Fruit fly (Drosophila melanogaster) whole organism, embryonic: ENCODE measurements around the gene Muc26B.

Experiments used
- Atf3 ChIP-seq: fragments of 200-800 bp; sonication (Bioruptor generic); optimal IDR thresholded peaks from 3 replicates; lab custom pipeline; 2016; ENCODE audit warnings: missing biosample characterization, missing genetic modification characterization
- Awh ChIP-seq: fragments of 200-800 bp; sonication (Bioruptor generic); IDR thresholded peaks from 2 replicates; pipeline ENCODE4, ENCODE4 v1.3.6; 2022; ENCODE audit warnings: missing biosample characterization, missing genetic modification characterization
- B-H1 ChIP-seq: fragments of 200-800 bp; sonication (Bioruptor generic); IDR thresholded peaks from 3 replicates; pipeline ENCODE4 v1.3.6; 2022; ENCODE audit warnings: missing biosample characterization, missing genetic modification characterization
- Bteb2 ChIP-seq: fragments of 200-800 bp; sonication (Bioruptor generic); optimal IDR thresholded peaks from 2 replicates; lab custom pipeline; 2016; ENCODE audit warnings: missing biosample characterization, missing genetic modification characterization
- CG12299 ChIP-seq: fragments of 200-800 bp; sonication (Bioruptor generic); optimal IDR thresholded peaks from 2 replicates; lab custom pipeline; 2018; ENCODE audit warnings: missing biosample characterization, mild to moderate bottlenecking, missing genetic modification characterization
- CG15514 ChIP-seq: fragments of 200-800 bp; sonication (Bioruptor generic); optimal IDR thresholded peaks from 3 replicates; lab custom pipeline; 2017; ENCODE audit warnings: missing biosample characterization, missing genetic modification characterization, mild to moderate bottlenecking, moderate library complexity, missing genetic modification reagents
- CG15601 ChIP-seq: fragments of 200-800 bp; sonication (Bioruptor generic); optimal IDR thresholded peaks from 3 replicates; lab custom pipeline; 2019; ENCODE audit warnings: missing biosample characterization, mild to moderate bottlenecking, missing genetic modification characterization, moderate library complexity
- CG17912 ChIP-seq: fragments of 200-800 bp; sonication (Bioruptor generic); optimal IDR thresholded peaks from 2 replicates; lab custom pipeline; 2018; ENCODE audit warnings: missing biosample characterization, mild to moderate bottlenecking, missing genetic modification characterization
- CG2116 ChIP-seq: fragments of 200-800 bp; sonication (Bioruptor generic); optimal IDR thresholded peaks from 3 replicates; lab custom pipeline; 2018; ENCODE audit warnings: missing biosample characterization, mild to moderate bottlenecking, missing genetic modification characterization
- CG3995 ChIP-seq: fragments of 200-800 bp; sonication (Bioruptor generic); optimal IDR thresholded peaks from 3 replicates; lab custom pipeline; 2016; ENCODE audit warnings: missing biosample characterization, missing genetic modification characterization
- CG4360 ChIP-seq: fragments of 200-800 bp; sonication (Bioruptor generic); IDR thresholded peaks from 2 replicates; pipeline ENCODE4 v1.3.6; 2022; ENCODE audit warnings: missing biosample characterization, missing genetic modification characterization
- CG6272 ChIP-seq: fragments of 200-800 bp; sonication (Bioruptor generic); IDR thresholded peaks from 2 replicates; pipeline ENCODE4 v1.3.6; 2022; ENCODE audit warnings: missing biosample characterization, missing genetic modification characterization
- CG7357 ChIP-seq: fragments of 200-800 bp; sonication (Bioruptor generic); IDR thresholded peaks from 3 replicates; pipeline ENCODE4 v1.3.6; 2022; ENCODE audit warnings: missing biosample characterization, missing genetic modification characterization
- CG8765 ChIP-seq: fragments of 200-800 bp; sonication (Bioruptor generic); IDR thresholded peaks from 2 replicates; pipeline ENCODE4 v1.3.6; 2022; ENCODE audit warnings: missing biosample characterization, missing genetic modification characterization
- CG9215 ChIP-seq: fragments of 200-800 bp; sonication (Bioruptor generic); IDR thresholded peaks from 2 replicates; pipeline ENCODE4 v1.3.6; 2022; ENCODE audit warnings: missing biosample characterization, missing genetic modification characterization
- CG9437 ChIP-seq: fragments of 200-800 bp; sonication (Bioruptor generic); optimal IDR thresholded peaks from 2 replicates; lab custom pipeline; 2018; ENCODE audit warnings: missing biosample characterization, mild to moderate bottlenecking, missing genetic modification characterization
- Dp ChIP-seq: fragments of 200-800 bp; sonication (Bioruptor generic); optimal IDR thresholded peaks from 2 replicates; lab custom pipeline; 2018; ENCODE audit warnings: missing biosample characterization, mild to moderate bottlenecking, missing genetic modification characterization, moderate library complexity
- Gsc ChIP-seq: fragments of 200-800 bp; sonication (Bioruptor generic); IDR thresholded peaks from 2 replicates; pipeline ENCODE4 v1.3.6; 2022; ENCODE audit warnings: missing biosample characterization, missing genetic modification characterization
- H15 ChIP-seq: fragments of 200-800 bp; sonication (Bioruptor generic); IDR thresholded peaks from 3 replicates; pipeline ENCODE4 v1.3.6; 2022; ENCODE audit warnings: missing biosample characterization, missing genetic modification characterization
- H2.0 ChIP-seq: fragments of 200-800 bp; sonication (Bioruptor generic); IDR thresholded peaks from 2 replicates; pipeline ENCODE4 v1.3.6; 2022; ENCODE audit warnings: missing biosample characterization, missing genetic modification characterization
- HLHmδ ChIP-seq: fragments of 200-800 bp; sonication (Bioruptor generic); optimal IDR thresholded peaks from 2 replicates; lab custom pipeline; 2018; ENCODE audit warnings: missing biosample characterization, mild to moderate bottlenecking, missing genetic modification characterization, moderate library complexity
- Hmr ChIP-seq: fragments of 200-800 bp; sonication (Bioruptor generic); optimal IDR thresholded peaks from 3 replicates; lab custom pipeline; 2017; ENCODE audit warnings: mild to moderate bottlenecking, missing biosample characterization, missing genetic modification reagents, missing genetic modification characterization
- Hsf ChIP-seq: fragments of 200-800 bp; sonication (Bioruptor generic); optimal IDR thresholded peaks from 3 replicates; lab custom pipeline; 2016; ENCODE audit warnings: missing biosample characterization, missing genetic modification characterization
- Jarid2 ChIP-seq: fragments of 200-800 bp; sonication (Bioruptor generic); optimal IDR thresholded peaks from 3 replicates; lab custom pipeline; 2017; ENCODE audit warnings: mild to moderate bottlenecking, missing biosample characterization, missing genetic modification reagents, missing genetic modification characterization
- MTF-1 ChIP-seq: fragments of 200-800 bp; sonication (Bioruptor generic); optimal IDR thresholded peaks from 2 replicates; lab custom pipeline; 2018; ENCODE audit warnings: missing biosample characterization, mild to moderate bottlenecking, missing genetic modification characterization, borderline replicate concordance
- Oli ChIP-seq: fragments of 200-800 bp; sonication (Bioruptor generic); optimal IDR thresholded peaks from 2 replicates; lab custom pipeline; 2018; ENCODE audit warnings: missing biosample characterization, mild to moderate bottlenecking, missing genetic modification characterization, moderate library complexity
- Rx ChIP-seq: fragments of 200-800 bp; sonication (Bioruptor generic); IDR thresholded peaks from 2 replicates; pipeline ENCODE4 v1.3.6; 2022; ENCODE audit warnings: missing biosample characterization, missing genetic modification characterization
- ase ChIP-seq: fragments of 200-800 bp; sonication (Bioruptor generic); IDR thresholded peaks from 3 replicates; pipeline ENCODE4 v1.3.6; 2022; ENCODE audit warnings: missing biosample characterization, missing genetic modification characterization
- bowl ChIP-seq: fragments of 200-800 bp; sonication (Bioruptor generic); IDR thresholded peaks from 2 replicates; pipeline ENCODE4 v1.3.6; 2022; ENCODE audit warnings: missing biosample characterization, missing genetic modification characterization
- dmrt11E ChIP-seq: fragments of 200-800 bp; sonication (Bioruptor generic); optimal IDR thresholded peaks from 3 replicates; lab custom pipeline; 2018; ENCODE audit warnings: missing biosample characterization, mild to moderate bottlenecking, missing genetic modification characterization, moderate library complexity
- dmrt99B ChIP-seq: fragments of 200-800 bp; sonication (Bioruptor generic); optimal IDR thresholded peaks from 2 replicates; lab custom pipeline; 2018; ENCODE audit warnings: missing biosample characterization, mild to moderate bottlenecking, missing genetic modification characterization, moderate library complexity
- exex ChIP-seq: fragments of 200-800 bp; sonication (Bioruptor generic); optimal IDR thresholded peaks from 4 replicates; lab custom pipeline; 2018; ENCODE audit warnings: missing biosample characterization, mild to moderate bottlenecking, missing genetic modification characterization, moderate library complexity
- fu2 ChIP-seq: fragments of 200-800 bp; sonication (Bioruptor generic); optimal IDR thresholded peaks from 2 replicates; lab custom pipeline; 2016; ENCODE audit warnings: missing biosample characterization, missing genetic modification characterization
- gcm2 ChIP-seq: fragments of 200-800 bp; sonication (Bioruptor generic); optimal IDR thresholded peaks from 2 replicates; lab custom pipeline; 2016; ENCODE audit warnings: missing biosample characterization, missing genetic modification characterization
- hb ChIP-seq: fragments of 200-800 bp; sonication (Bioruptor generic); IDR thresholded peaks from 3 replicates; pipeline ENCODE4 v1.3.6; 2022; ENCODE audit warnings: missing biosample characterization, missing genetic modification characterization; ENCODE audit not compliant: partially characterized antibody
- nau ChIP-seq: fragments of 200-800 bp; sonication (Bioruptor generic); optimal IDR thresholded peaks from 3 replicates; lab custom pipeline; 2017; ENCODE audit warnings: missing biosample characterization, mild to moderate bottlenecking, missing genetic modification characterization, missing genetic modification reagents
- nerfin-1 ChIP-seq: fragments of 200-800 bp; sonication (Bioruptor generic); optimal IDR thresholded peaks from 3 replicates; lab custom pipeline; 2019; ENCODE audit warnings: missing biosample characterization, mild to moderate bottlenecking, missing genetic modification characterization, moderate library complexity
- nmo ChIP-seq: fragments of 200-800 bp; sonication (Bioruptor generic); optimal IDR thresholded peaks from 2 replicates; lab custom pipeline; 2018; ENCODE audit warnings: missing biosample characterization, mild to moderate bottlenecking, missing genetic modification characterization, moderate library complexity
- p53 ChIP-seq: fragments of 200-800 bp; sonication (Bioruptor generic); optimal IDR thresholded peaks from 2 replicates; lab custom pipeline; 2016; ENCODE audit warnings: missing biosample characterization, missing genetic modification characterization
- pho ChIP-seq: fragments of 200-800 bp; sonication (Bioruptor generic); optimal IDR thresholded peaks from 2 replicates; lab custom pipeline; 2016; ENCODE audit warnings: missing biosample characterization, missing genetic modification characterization
- ranshi ChIP-seq: fragments of 200-800 bp; sonication (Bioruptor generic); IDR thresholded peaks from 2 replicates; pipeline ENCODE4 v1.3.6; 2022; ENCODE audit warnings: missing biosample characterization, missing genetic modification characterization
- repo ChIP-seq: fragments of 200-800 bp; sonication (Bioruptor generic); optimal IDR thresholded peaks from 2 replicates; lab custom pipeline; 2016; ENCODE audit warnings: missing biosample characterization, missing genetic modification characterization
- sd ChIP-seq: fragments of 200-800 bp; sonication (Bioruptor generic); optimal IDR thresholded peaks from 3 replicates; lab custom pipeline; 2018; ENCODE audit warnings: missing biosample characterization, mild to moderate bottlenecking, missing genetic modification characterization, moderate library complexity
- slp2 ChIP-seq: fragments of 200-800 bp; sonication (Bioruptor generic); optimal IDR thresholded peaks from 2 replicates; lab custom pipeline; 2016; ENCODE audit warnings: missing biosample characterization, missing genetic modification characterization
- sna ChIP-seq: fragments of 200-800 bp; sonication (Bioruptor generic); IDR thresholded peaks from 2 replicates; pipeline ENCODE4 v1.3.6; 2022; ENCODE audit warnings: missing biosample characterization, missing genetic modification characterization; ENCODE audit not compliant: partially characterized antibody
- ssp ChIP-seq: fragments of 200-800 bp; sonication (Bioruptor generic); IDR thresholded peaks from 2 replicates; pipeline ENCODE4 v1.3.6; 2022; ENCODE audit warnings: missing biosample characterization, missing genetic modification characterization
- tap ChIP-seq: fragments of 200-800 bp; optimal IDR thresholded peaks from 3 replicates; lab custom pipeline; 2019; ENCODE audit warnings: missing biosample characterization, mild to moderate bottlenecking, missing genetic modification characterization, moderate library complexity
- tna ChIP-seq: fragments of 200-800 bp; sonication (Bioruptor generic); IDR thresholded peaks from 2 replicates; pipeline ENCODE4 v1.3.6; 2022; ENCODE audit warnings: missing biosample characterization, missing genetic modification characterization; ENCODE audit not compliant: partially characterized antibody
- twi ChIP-seq: fragments of 200-800 bp; optimal IDR thresholded peaks from 2 replicates; lab custom pipeline; 2019; ENCODE audit warnings: missing biosample characterization, mild to moderate bottlenecking, missing genetic modification characterization, moderate library complexity

The Muc26B gene

dm6 chr2L:6178740-6179633 lies 27.2 kb downstream of the Muc26B start, which contains the start of gene smal (continued):
- TF ChIP-seq CG15514 (GFP tag; lab: Kevin White, UChicago) = no peak
- no peak for TF ChIP-seq CG17912 (GFP tag; lab: Kevin White, UChicago)
- TF ChIP-seq sna (GFP tag; lab: Robert Waterston, UW) = 0 out of 2 replicates have a peak, but pooled peaks have one; percentile 13
- TF ChIP-seq HLHmδ (GFP tag; lab: Kevin White, UChicago) = peak; percentile 92
- TF ChIP-seq ssp = no peak
- TF ChIP-seq gcm2 (GFP tag; lab: Kevin White, UChicago) = no peak
- TF ChIP-seq ranshi = no peak
- TF ChIP-seq pho = no peak
- TF ChIP-seq CG4360 (GFP tag; lab: Robert Waterston, UW) = no peak
- no peak for TF ChIP-seq CG8765
- no peak for TF ChIP-seq tap (tag; lab: Kevin White, UChicago)
- TF ChIP-seq nau (GFP tag; lab: Kevin White, UChicago) = peak; percentile 35
- peak; percentile 17 for TF ChIP-seq repo (GFP tag; lab: Kevin White, UChicago)
- TF ChIP-seq Bteb2 (GFP tag; lab: Kevin White, UChicago) = no peak
- no peak for TF ChIP-seq B-H1 (GFP tag; lab: Robert Waterston, UW)
- 0 out of 3 replicates have a peak, but pooled peaks have one; percentile 57 for TF ChIP-seq hb (GFP tag; lab: Robert Waterston, UW)
- peak; percentile 54 for TF ChIP-seq Awh (GFP tag; lab: Robert Waterston, UW)
- no peak for TF ChIP-seq Atf3 (GFP tag; lab: Kevin White, UChicago)
- peak; percentile 99 for TF ChIP-seq Jarid2 (GFP tag; lab: Kevin White, UChicago)
- no peak for TF ChIP-seq H2.0 (GFP tag; lab: Robert Waterston, UW)
- no peak for TF ChIP-seq exex (tag; lab: Kevin White, UChicago)
- TF ChIP-seq CG15601 (tag; lab: Kevin White, UChicago) = peak; percentile 100
- no peak for TF ChIP-seq ase (GFP tag; lab: Robert Waterston, UW)
- no peak for TF ChIP-seq Hsf (GFP tag; lab: Kevin White, UChicago)
- TF ChIP-seq p53 = no peak
- 0 out of 2 replicates have a peak, but pooled peaks have one; percentile 48 for TF ChIP-seq tna
- TF ChIP-seq CG9437 (GFP tag; lab: Kevin White, UChicago) = no peak
- peak; percentile 41 for TF ChIP-seq Hmr (GFP tag; lab: Kevin White, UChicago)
- TF ChIP-seq CG9215 (GFP tag; lab: Robert Waterston, UW) = no peak
- TF ChIP-seq CG3995 (GFP tag; lab: Kevin White, UChicago) = no peak
- no peak for TF ChIP-seq Oli (tag; lab: Kevin White, UChicago)
- TF ChIP-seq nerfin-1 (tag; lab: Kevin White, UChicago) = peak; percentile 37
- TF ChIP-seq CG7357 (GFP tag; lab: Robert Waterston, UW) = no peak
- 0 out of 2 replicates have a peak, but pooled peaks have one; percentile 12 for TF ChIP-seq CG6272 (GFP tag; lab: Robert Waterston, UW)
- no peak for TF ChIP-seq MTF-1 (GFP tag; lab: Kevin White, UChicago)
- no peak for TF ChIP-seq Rx (GFP tag; lab: Robert Waterston, UW)
- TF ChIP-seq H15 (GFP tag; lab: Robert Waterston, UW) = no peak
- no peak for TF ChIP-seq Dp (GFP tag; lab: Kevin White, UChicago)
- TF ChIP-seq slp2 (GFP tag; lab: Kevin White, UChicago) = no peak
- TF ChIP-seq dmrt11E (tag; lab: Kevin White, UChicago) = no peak
- TF ChIP-seq Gsc (GFP tag; lab: Robert Waterston, UW) = no peak
- TF ChIP-seq nmo = no peak
- peak; percentile 23 for TF ChIP-seq CG12299 (tag; lab: Kevin White, UChicago)
- TF ChIP-seq sd (tag; lab: Kevin White, UChicago) = no peak
- no peak for TF ChIP-seq twi (tag; lab: Kevin White, UChicago)
- TF ChIP-seq bowl (GFP tag; lab: Robert Waterston, UW) = no peak
- TF ChIP-seq fu2 (GFP tag; lab: Kevin White, UChicago) = no peak
- no peak for TF ChIP-seq CG2116 (GFP tag; lab: Kevin White, UChicago)
- peak; percentile 9 for TF ChIP-seq dmrt99B (tag; lab: Kevin White, UChicago)
